Worm (Caenorhabditis elegans) whole organism, L3 larva: ENCODE data around the gene ric-4.
A peak's percentile ranks its signal among the peaks of the same experiment; 100 is the strongest.

ENCODE experiments used
- aly-2 ChIP-seq: fragments of 150-350 bp; optimal IDR thresholded peaks from 2 replicates; lab custom pipeline; 2014; ENCODE audit warnings: missing biosample characterization, missing genetic modification characterization
- ama-1 ChIP-seq: fragments of 150-350 bp; optimal IDR thresholded peaks from 2 replicates; lab custom pipeline; 2018
- ceh-16 ChIP-seq: sonication (generic microtip); optimal IDR thresholded peaks from 2 replicates; lab custom pipeline; 2017; ENCODE audit warnings: missing biosample characterization, missing genetic modification characterization
- ceh-28 ChIP-seq: fragments of 150-350 bp; optimal IDR thresholded peaks from 2 replicates; lab custom pipeline; 2014; ENCODE audit warnings: missing biosample characterization, missing genetic modification reagents, missing genetic modification characterization
- ceh-9 ChIP-seq: sonication (generic microtip); optimal IDR thresholded peaks from 2 replicates; lab custom pipeline; 2018; ENCODE audit warnings: missing biosample characterization, missing genetic modification characterization
- daf-12 ChIP-seq: fragments of 150-350 bp; optimal IDR thresholded peaks from 2 replicates; lab custom pipeline; 2014; ENCODE audit warnings: missing biosample characterization, missing genetic modification reagents, missing genetic modification characterization
- egl-27 ChIP-seq: sonication (generic microtip); optimal IDR thresholded peaks from 4 replicates; lab custom pipeline; 2017; ENCODE audit warnings: missing biosample characterization, missing genetic modification reagents, missing genetic modification characterization
- egl-5 ChIP-seq: fragments of 150-350 bp; optimal IDR thresholded peaks from 2 replicates; lab custom pipeline; 2017; ENCODE audit warnings: missing biosample characterization, missing genetic modification reagents, missing genetic modification characterization, inconsistent platforms
- elt-2 ChIP-seq: sonication (generic microtip); optimal IDR thresholded peaks from 2 replicates; lab custom pipeline; 2016; ENCODE audit warnings: missing genetic modification reagents, mild to moderate bottlenecking, missing genetic modification characterization, missing compliant biosample characterization
- eor-1 ChIP-seq, 2 experiments: fragments of 150-350 bp; optimal IDR thresholded peaks; 2 replicates each; lab custom pipeline; 2014 to 2018; ENCODE audit warnings: missing biosample characterization in 2 of 2, missing genetic modification characterization in 2 of 2
- fkh-10 ChIP-seq: sonication (generic microtip); optimal IDR thresholded peaks from 2 replicates; lab custom pipeline; 2017; ENCODE audit warnings: missing biosample characterization, missing genetic modification reagents, missing genetic modification characterization
- fkh-2 ChIP-seq: fragments of 150-350 bp; optimal IDR thresholded peaks from 2 replicates; lab custom pipeline; 2014; ENCODE audit warnings: missing biosample characterization, missing genetic modification reagents, missing genetic modification characterization
- hmg-11 ChIP-seq: sonication (generic microtip); optimal IDR thresholded peaks from 2 replicates; lab custom pipeline; 2016; ENCODE audit warnings: missing genetic modification characterization, missing compliant biosample characterization
- jun-1 ChIP-seq: fragments of 150-350 bp; optimal IDR thresholded peaks from 2 replicates; lab custom pipeline; 2014; ENCODE audit warnings: missing biosample characterization, missing genetic modification reagents, missing genetic modification characterization
- lin-39 ChIP-seq: fragments of 150-350 bp; optimal IDR thresholded peaks from 2 replicates; lab custom pipeline; 2018; ENCODE audit warnings: missing biosample characterization, missing genetic modification reagents, missing genetic modification characterization
- lsy-12 ChIP-seq: sonication (generic microtip); optimal IDR thresholded peaks from 2 replicates; lab custom pipeline; 2016; ENCODE audit warnings: mild to moderate bottlenecking, missing genetic modification characterization, missing compliant biosample characterization
- mdl-1 ChIP-seq: fragments of 150-350 bp; optimal IDR thresholded peaks from 2 replicates; lab custom pipeline; 2014; ENCODE audit warnings: missing biosample characterization, missing genetic modification characterization
- nfya-1 ChIP-seq: sonication (generic microtip); optimal IDR thresholded peaks from 2 replicates; lab custom pipeline; 2017; ENCODE audit warnings: missing genetic modification characterization, mild to moderate bottlenecking, missing compliant biosample characterization, antibody characterized with exemption, moderate library complexity; ENCODE audit not compliant: insufficient read depth
- nhr-11 ChIP-seq: fragments of 150-350 bp; optimal IDR thresholded peaks from 2 replicates; lab custom pipeline; 2014; ENCODE audit warnings: missing biosample characterization, missing genetic modification characterization
- nhr-23 ChIP-seq: fragments of 150-350 bp; optimal IDR thresholded peaks from 2 replicates; lab custom pipeline; 2014; ENCODE audit warnings: missing biosample characterization, missing genetic modification reagents, missing genetic modification characterization
- nhr-237 ChIP-seq: fragments of 150-350 bp; optimal IDR thresholded peaks from 2 replicates; lab custom pipeline; 2014; ENCODE audit warnings: missing biosample characterization, missing genetic modification characterization
- nhr-25 ChIP-seq: sonication (generic microtip); optimal IDR thresholded peaks from 2 replicates; lab custom pipeline; 2017; ENCODE audit warnings: missing biosample characterization, missing genetic modification characterization
- nhr-28 ChIP-seq: fragments of 150-350 bp; optimal IDR thresholded peaks from 2 replicates; lab custom pipeline; 2014; ENCODE audit warnings: missing biosample characterization, missing genetic modification characterization
- nhr-43 ChIP-seq: sonication (generic microtip); optimal IDR thresholded peaks from 2 replicates; lab custom pipeline; 2016; ENCODE audit warnings: mild to moderate bottlenecking, missing genetic modification characterization, missing compliant biosample characterization; ENCODE audit not compliant: poor library complexity, severe bottlenecking
- nhr-77 ChIP-seq: fragments of 150-350 bp; optimal IDR thresholded peaks from 2 replicates; lab custom pipeline; 2014; ENCODE audit warnings: missing biosample characterization, missing genetic modification characterization
- pha-4 ChIP-seq: fragments of 150-350 bp; optimal IDR thresholded peaks from 2 replicates; lab custom pipeline; 2014; ENCODE audit warnings: missing biosample characterization, missing genetic modification reagents, missing genetic modification characterization
- pqm-1 ChIP-seq: fragments of 150-350 bp; optimal IDR thresholded peaks from 2 replicates; lab custom pipeline; 2017; ENCODE audit warnings: missing biosample characterization, missing genetic modification characterization, inconsistent platforms
- skn-1 ChIP-seq: fragments of 150-350 bp; optimal IDR thresholded peaks from 2 replicates; lab custom pipeline; 2014; ENCODE audit warnings: missing biosample characterization, missing genetic modification characterization
- snpc-4 ChIP-seq: fragments of 150-350 bp; optimal IDR thresholded peaks from 2 replicates; lab custom pipeline; 2014; ENCODE audit warnings: missing biosample characterization, missing genetic modification characterization
- tbx-2 ChIP-seq: sonication (generic microtip); optimal IDR thresholded peaks from 2 replicates; lab custom pipeline; 2016; ENCODE audit warnings: mild to moderate bottlenecking, missing genetic modification characterization, missing compliant biosample characterization
- unc-39 ChIP-seq: sonication (generic microtip); optimal IDR thresholded peaks from 4 replicates; lab custom pipeline; 2017; ENCODE audit warnings: missing biosample characterization, missing genetic modification characterization
- ztf-4 ChIP-seq: fragments of 150-350 bp; optimal IDR thresholded peaks from 2 replicates; lab custom pipeline; 2014; ENCODE audit warnings: missing biosample characterization, missing genetic modification characterization

ric-4 gene

DNA sequence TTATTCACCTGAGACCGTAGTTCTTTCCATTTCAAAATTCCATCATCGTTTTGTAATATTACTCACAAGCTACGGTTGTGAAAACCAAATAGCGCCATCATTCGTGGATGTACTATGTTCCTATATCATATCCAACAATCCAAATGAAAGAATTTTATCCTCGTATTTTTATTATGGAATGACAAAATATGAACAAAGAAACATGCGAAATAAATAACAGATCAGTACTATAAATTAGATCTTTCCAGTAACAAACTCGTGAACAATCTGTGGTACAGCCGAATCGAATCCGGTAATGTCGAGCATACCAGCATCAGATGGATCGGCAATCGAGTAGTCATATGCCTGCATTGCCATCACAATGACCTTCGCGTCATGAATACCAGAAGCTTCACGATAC, 17.4 kb downstream of the ric-4 start:
- TF ChIP-seq eor-1 (tag; optimal IDR thresholded peaks at IDR 0.05; lab: Kevin White, UChicago) (no peak), ama-1 (lab: Kevin White, UChicago) (peak; percentile 53)

DNA sequence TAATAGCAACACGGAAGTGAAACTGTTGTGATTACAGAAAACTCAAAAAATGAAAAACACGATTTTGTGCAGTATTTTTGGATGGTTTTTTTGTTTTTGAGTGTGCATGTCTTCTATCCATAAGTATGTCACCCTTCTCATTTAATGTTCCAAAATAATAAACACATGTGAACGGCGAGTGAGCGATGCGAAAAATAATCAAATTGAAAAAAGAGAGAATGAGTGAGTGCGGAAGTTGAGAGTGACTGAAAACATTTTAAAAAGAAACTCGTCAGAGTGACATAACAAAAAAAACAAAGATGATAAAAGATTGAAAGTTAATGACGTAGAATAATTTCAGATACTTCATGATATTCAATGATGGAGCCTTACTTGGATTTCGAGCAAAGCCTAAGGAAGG, 20.6 kb downstream of the ric-4 start:
- no peak for TF ChIP-seq ceh-16
- no peak for TF ChIP-seq ztf-4 (tag; lab: Kevin White, UChicago)
- no peak for TF ChIP-seq jun-1 (tag; lab: Kevin White, UChicago)
- no peak for TF ChIP-seq skn-1 (tag; lab: Kevin White, UChicago)
- no peak for TF ChIP-seq nhr-237 (tag; lab: Kevin White, UChicago)
- TF ChIP-seq pqm-1: no peak
- no peak for TF ChIP-seq lin-39 (tag; lab: Kevin White, UChicago)
- TF ChIP-seq egl-5 (tag; lab: Kevin White, UChicago): no peak
- no peak for TF ChIP-seq fkh-2 (tag; lab: Kevin White, UChicago)
- no peak for TF ChIP-seq daf-12 (tag; lab: Kevin White, UChicago)
- TF ChIP-seq ama-1 (lab: Kevin White, UChicago): no peak
- TF ChIP-seq tbx-2 (tag; lab: Kevin White, UChicago): no peak
- no peak for TF ChIP-seq ceh-28 (tag; lab: Kevin White, UChicago)
- TF ChIP-seq mdl-1 (tag; lab: Kevin White, UChicago): no peak
- TF ChIP-seq nhr-23 (tag; lab: Kevin White, UChicago): no peak
- TF ChIP-seq elt-2 (tag; lab: Kevin White, UChicago): no peak
- TF ChIP-seq ceh-9 (tag; lab: Kevin White, UChicago): no peak
- no peak for TF ChIP-seq pha-4 (tag; lab: Kevin White, UChicago)

ce11 chrV:10248255-10248979, 21.7 kb downstream of the ric-4 start, which contains the start of gene akt-1:
TSS of gene akt-1 (plus strand) at chrV:10248905.
- TF ChIP-seq nhr-23 (tag; lab: Kevin White, UChicago) (no peak), pha-4 (tag; lab: Kevin White, UChicago) (peak; percentile 1), ceh-28 (tag; lab: Kevin White, UChicago) (no peak), egl-5 (tag; lab: Kevin White, UChicago) (no peak), fkh-10 (GFP tag; lab: Kevin White, UChicago) (no peak), nhr-77 (tag; lab: Kevin White, UChicago) (no peak), aly-2 (no peak), eor-1 (tag; optimal IDR thresholded peaks at IDR 0.05; lab: Kevin White, UChicago) (no peak), hmg-11 (tag; lab: Kevin White, UChicago) (peak; percentile 4), tbx-2 (tag; lab: Kevin White, UChicago) (no peak), unc-39 (no peak), nhr-43 (tag; lab: Kevin White, UChicago) (no peak), nhr-25 (no peak), elt-2 (tag; lab: Kevin White, UChicago) (peak; percentile 17), pqm-1 (peak; percentile 77), egl-27 (no peak), lsy-12 (tag; lab: Kevin White, UChicago) (no peak), ceh-16 (no peak)

ce11 chrV:10247673-10248239, 22.4 kb downstream of the ric-4 start:
- TF ChIP-seq nhr-11 (tag; lab: Kevin White, UChicago): no peak
- peak; percentile 75 for TF ChIP-seq ama-1 (lab: Kevin White, UChicago)
- no peak for TF ChIP-seq aly-2
- TF ChIP-seq, all 47 proteins: peak for 1

- TF ChIP-seq nfya-1 (tag; lab: Kevin White, UChicago) (peak; percentile 41), hmg-11 (tag; lab: Kevin White, UChicago) (peak; percentile 38), lin-39 (tag; lab: Kevin White, UChicago) (peak; percentile 13), nhr-28 (tag; lab: Kevin White, UChicago) (no peak), ama-1 (lab: Kevin White, UChicago) (no peak), elt-2 (tag; lab: Kevin White, UChicago) (peak; percentile 19), snpc-4 (tag; lab: Kevin White, UChicago) (peak; percentile 10), pha-4 (tag; lab: Kevin White, UChicago) (peak; percentile 67), nhr-237 (tag; lab: Kevin White, UChicago) (no peak)
- TF ChIP-seq, all 47 proteins: peak for 6
Observed at ce11 chrV:10246967-10247366, 23.1 kb downstream of the ric-4 start.
